Worm (Caenorhabditis elegans) whole organism, late embryonic: Measurements from ENCODE around the gene grp-1.

Experiments
- C08G9.2 ChIP-seq: sonication (generic microtip); optimal IDR thresholded peaks from 2 replicates; lab custom pipeline; 2016; ENCODE audit warnings: mild to moderate bottlenecking, missing genetic modification characterization, moderate library complexity, missing compliant biosample characterization
- C38D4.7 ChIP-seq: fragments of 200-800 bp; sonication (Bioruptor generic); optimal IDR thresholded peaks from 2 replicates; lab custom pipeline; 2018; ENCODE audit warnings: mild to moderate bottlenecking, missing genetic modification characterization, moderate library complexity, missing compliant biosample characterization
- F13H6.1 ChIP-seq: sonication (generic microtip); optimal IDR thresholded peaks from 2 replicates; lab custom pipeline; 2016; ENCODE audit warnings: missing genetic modification characterization, missing compliant biosample characterization
- K02D7.2 ChIP-seq: sonication (generic microtip); optimal IDR thresholded peaks from 2 replicates; lab custom pipeline; 2017; ENCODE audit warnings: mild to moderate bottlenecking, missing genetic modification characterization, missing compliant biosample characterization
- K09A11.1 ChIP-seq: sonication (generic microtip); optimal IDR thresholded peaks from 2 replicates; lab custom pipeline; 2017; ENCODE audit warnings: antibody characterized with exemption, mild to moderate bottlenecking, missing genetic modification characterization, missing compliant biosample characterization; ENCODE audit not compliant: insufficient read depth
- T23F11.4 ChIP-seq: fragments of 200-800 bp; sonication (Bioruptor generic); optimal IDR thresholded peaks from 2 replicates; lab custom pipeline; 2018; ENCODE audit warnings: mild to moderate bottlenecking, missing genetic modification characterization, missing compliant biosample characterization
- ahr-1 ChIP-seq: sonication (generic microtip); optimal IDR thresholded peaks from 2 replicates; lab custom pipeline; 2016; ENCODE audit warnings: missing genetic modification characterization, missing compliant biosample characterization
- ama-1 ChIP-seq: fragments of 150-350 bp; optimal IDR thresholded peaks from 2 replicates; lab custom pipeline; 2014
- ceh-14 ChIP-seq: sonication (generic microtip); optimal IDR thresholded peaks from 2 replicates; lab custom pipeline; 2016; ENCODE audit warnings: missing genotype, missing genetic modification characterization, missing compliant biosample characterization
- ceh-2 ChIP-seq: sonication (generic microtip); optimal IDR thresholded peaks from 2 replicates; lab custom pipeline; 2016; ENCODE audit warnings: missing genotype, missing genetic modification characterization, missing compliant biosample characterization
- ceh-24 ChIP-seq: sonication (generic microtip); optimal IDR thresholded peaks from 2 replicates; lab custom pipeline; 2016; ENCODE audit warnings: mild to moderate bottlenecking, missing genetic modification characterization, missing compliant biosample characterization
- ceh-30 ChIP-seq: fragments of 150-350 bp; optimal IDR thresholded peaks from 2 replicates; lab custom pipeline; 2014; ENCODE audit warnings: missing biosample characterization, missing genetic modification characterization
- ceh-31 ChIP-seq: sonication (generic microtip); optimal IDR thresholded peaks from 2 replicates; lab custom pipeline; 2016; ENCODE audit warnings: missing genetic modification characterization, missing compliant biosample characterization
- ceh-34 ChIP-seq: sonication (generic microtip); optimal IDR thresholded peaks from 2 replicates; lab custom pipeline; 2016; ENCODE audit warnings: mild to moderate bottlenecking, missing genetic modification characterization, missing compliant biosample characterization
- ceh-45 ChIP-seq: fragments of 200-800 bp; sonication (Bioruptor generic); IDR thresholded peaks from 2 replicates; pipeline ENCODE4 v1.3.6; 2022; ENCODE audit warnings: missing genetic modification reagents, missing genetic modification characterization, missing compliant biosample characterization
- ceh-6 ChIP-seq: fragments of 200-800 bp; sonication (Bioruptor generic); optimal IDR thresholded peaks from 2 replicates; lab custom pipeline; 2018; ENCODE audit warnings: mild to moderate bottlenecking, missing genetic modification characterization, missing compliant biosample characterization
- che-1 ChIP-seq: sonication (generic microtip); optimal IDR thresholded peaks from 2 replicates; lab custom pipeline; 2016; ENCODE audit warnings: mild to moderate bottlenecking, missing genetic modification characterization, missing compliant biosample characterization
- dve-1 ChIP-seq: sonication (generic microtip); optimal IDR thresholded peaks from 2 replicates; lab custom pipeline; 2017; ENCODE audit warnings: antibody characterized with exemption, mild to moderate bottlenecking, missing genetic modification characterization, missing compliant biosample characterization
- elt-2 ChIP-seq: sonication (generic microtip); optimal IDR thresholded peaks from 2 replicates; lab custom pipeline; 2016; ENCODE audit warnings: missing genetic modification reagents, missing genetic modification characterization, missing compliant biosample characterization
- elt-4 ChIP-seq: sonication (generic microtip); optimal IDR thresholded peaks from 2 replicates; lab custom pipeline; 2016; ENCODE audit warnings: missing genetic modification characterization, missing compliant biosample characterization
- ets-4 ChIP-seq: sonication (generic microtip); optimal IDR thresholded peaks from 2 replicates; lab custom pipeline; 2016; ENCODE audit warnings: missing genetic modification characterization, missing compliant biosample characterization
- eyg-1 ChIP-seq: sonication (generic microtip); optimal IDR thresholded peaks from 2 replicates; lab custom pipeline; 2016; ENCODE audit warnings: missing genotype, missing genetic modification characterization, missing compliant biosample characterization
- gmeb-2 ChIP-seq: sonication (generic microtip); optimal IDR thresholded peaks from 2 replicates; lab custom pipeline; 2016; ENCODE audit warnings: missing genetic modification characterization, inconsistent platforms, missing compliant biosample characterization
- hlh-13 ChIP-seq: fragments of 200-800 bp; sonication (Bioruptor generic); optimal IDR thresholded peaks from 2 replicates; lab custom pipeline; 2018; ENCODE audit warnings: mild to moderate bottlenecking, missing genetic modification characterization, missing compliant biosample characterization
- hlh-30 ChIP-seq: sonication (generic microtip); optimal IDR thresholded peaks from 2 replicates; lab custom pipeline; 2017; ENCODE audit warnings: antibody characterized with exemption, missing genetic modification characterization, missing compliant biosample characterization; ENCODE audit not compliant: insufficient read depth
- hlh-8 ChIP-seq: sonication (generic microtip); optimal IDR thresholded peaks from 2 replicates; lab custom pipeline; 2016; ENCODE audit warnings: missing genotype, missing genetic modification characterization, missing compliant biosample characterization
- lin-11 ChIP-seq: fragments of 200-800 bp; sonication (Bioruptor generic); optimal IDR thresholded peaks from 2 replicates; lab custom pipeline; 2018; ENCODE audit warnings: mild to moderate bottlenecking, missing genetic modification characterization, missing compliant biosample characterization
- mec-3 ChIP-seq: sonication (generic microtip); optimal IDR thresholded peaks from 2 replicates; lab custom pipeline; 2016; ENCODE audit warnings: borderline replicate concordance, missing genetic modification characterization, missing compliant biosample characterization
- nfya-1 ChIP-seq: sonication (generic microtip); optimal IDR thresholded peaks from 2 replicates; lab custom pipeline; 2017; ENCODE audit warnings: missing genetic modification characterization, mild to moderate bottlenecking, missing compliant biosample characterization, antibody characterized with exemption, moderate library complexity
- nhr-232 ChIP-seq: sonication (generic microtip); optimal IDR thresholded peaks from 2 replicates; lab custom pipeline; 2016; ENCODE audit warnings: missing genetic modification characterization, missing compliant biosample characterization
- npax-4 ChIP-seq: sonication (generic microtip); optimal IDR thresholded peaks from 2 replicates; lab custom pipeline; 2016; ENCODE audit warnings: missing genetic modification characterization, missing compliant biosample characterization
- odd-2 ChIP-seq: sonication (generic microtip); optimal IDR thresholded peaks from 2 replicates; lab custom pipeline; 2017; ENCODE audit warnings: antibody characterized with exemption, mild to moderate bottlenecking, missing genetic modification characterization, missing compliant biosample characterization
- pag-3 ChIP-seq: sonication (generic microtip); optimal IDR thresholded peaks from 2 replicates; lab custom pipeline; 2016; ENCODE audit warnings: missing compliant biosample characterization, missing genetic modification characterization, borderline replicate concordance
- pat-9 ChIP-seq: fragments of 200-800 bp; sonication (Bioruptor generic); optimal IDR thresholded peaks from 2 replicates; lab custom pipeline; 2018; ENCODE audit warnings: mild to moderate bottlenecking, missing genetic modification characterization, moderate library complexity, missing compliant biosample characterization
- pax-1 ChIP-seq: fragments of 150-350 bp; optimal IDR thresholded peaks from 2 replicates; lab custom pipeline; 2014; ENCODE audit warnings: missing biosample characterization, missing genetic modification characterization
- pha-2 ChIP-seq: sonication (generic microtip); optimal IDR thresholded peaks from 2 replicates; lab custom pipeline; 2017; ENCODE audit warnings: mild to moderate bottlenecking, missing genetic modification characterization, missing compliant biosample characterization
- pha-4 ChIP-seq: fragments of 150-350 bp; optimal IDR thresholded peaks from 2 replicates; lab custom pipeline; 2018; ENCODE audit warnings: missing biosample characterization, missing genetic modification reagents, missing genetic modification characterization
- pqm-1 ChIP-seq: sonication (generic microtip); optimal IDR thresholded peaks from 2 replicates; lab custom pipeline; 2016; ENCODE audit warnings: missing genetic modification characterization, missing compliant biosample characterization
- ref-2 ChIP-seq: sonication (generic microtip); optimal IDR thresholded peaks from 2 replicates; lab custom pipeline; 2016; ENCODE audit warnings: missing genetic modification characterization, missing compliant biosample characterization
- sdc-2 ChIP-seq: sonication (generic microtip); optimal IDR thresholded peaks from 2 replicates; lab custom pipeline; 2016; ENCODE audit warnings: missing genotype, missing genetic modification characterization, missing compliant biosample characterization
- sox-2 ChIP-seq: fragments of 200-800 bp; sonication (Bioruptor generic); IDR thresholded peaks from 2 replicates; pipeline ENCODE4 v1.3.6; 2022; ENCODE audit warnings: missing genetic modification reagents, missing genetic modification characterization, missing compliant biosample characterization
- sox-4 ChIP-seq: sonication (generic microtip); optimal IDR thresholded peaks from 2 replicates; lab custom pipeline; 2017; ENCODE audit warnings: mild to moderate bottlenecking, missing genetic modification characterization, inconsistent platforms, missing compliant biosample characterization
- syd-9 ChIP-seq: sonication (generic microtip); optimal IDR thresholded peaks from 2 replicates; lab custom pipeline; 2016; ENCODE audit warnings: mild to moderate bottlenecking, missing genetic modification characterization, moderate library complexity, missing compliant biosample characterization
- tbx-2 ChIP-seq: sonication (generic microtip); optimal IDR thresholded peaks from 2 replicates; lab custom pipeline; 2016; ENCODE audit warnings: missing genetic modification characterization, missing compliant biosample characterization
- tbx-7 ChIP-seq: sonication (generic microtip); optimal IDR thresholded peaks from 2 replicates; lab custom pipeline; 2016; ENCODE audit warnings: missing genotype, missing genetic modification characterization, missing compliant biosample characterization
- unc-3 ChIP-seq, 2 experiments: fragments of 200-800 bp in 1 of 2; sonication (Bioruptor generic) in 1 of 2; sonication (generic microtip) in 1 of 2; conservative IDR thresholded peaks in 1 of 2; optimal IDR thresholded peaks in 1 of 2; 2 replicates each; pipeline versions ENCODE4 v1.3.6 to Lab custom; 2016 to 2022; ENCODE audit warnings: missing compliant biosample characterization in 2 of 2, missing genetic modification characterization in 2 of 2, missing genetic modification reagents in 1 of 2
- unc-42 ChIP-seq: sonication (generic microtip); optimal IDR thresholded peaks from 2 replicates; lab custom pipeline; 2016; ENCODE audit warnings: missing genotype, missing genetic modification characterization, missing compliant biosample characterization
- unc-55 ChIP-seq: sonication (generic microtip); optimal IDR thresholded peaks from 2 replicates; lab custom pipeline; 2017; ENCODE audit warnings: missing biosample characterization, missing genetic modification reagents, missing genetic modification characterization
- ztf-16 ChIP-seq: sonication (generic microtip); optimal IDR thresholded peaks from 2 replicates; lab custom pipeline; 2017; ENCODE audit warnings: missing genetic modification characterization, missing compliant biosample characterization

Gene grp-1

ce11 chrIII:8108490-8108889, 23.0 kb downstream of the grp-1 start, which contains the start of gene C14B9.3:
TSS of gene C14B9.3 (plus strand) at chrIII:8108790.
- TF ChIP-seq unc-55 (GFP tag; lab: Kevin White, UChicago) (no peak), T23F11.4 (GFP tag; lab: Kevin White, UChicago) (no peak), pax-1 (no peak), ama-1 (lab: Kevin White, UChicago) (no peak)

- TF ChIP-seq F13H6.1 (tag; lab: Kevin White, UChicago): no peak
- TF ChIP-seq ceh-6 (GFP tag; lab: Kevin White, UChicago): peak; percentile 81
- TF ChIP-seq hlh-30 (tag; lab: Kevin White, UChicago): peak; percentile 65
- peak; percentile 78 for TF ChIP-seq syd-9 (tag; lab: Kevin White, UChicago)
- TF ChIP-seq ceh-14 (tag; lab: Kevin White, UChicago): peak; percentile 23
- peak; percentile 71 for TF ChIP-seq eyg-1 (tag; lab: Kevin White, UChicago)
- peak; percentile 17 for TF ChIP-seq ceh-24
- TF ChIP-seq nhr-232: peak; percentile 78
- TF ChIP-seq ets-4 (tag; lab: Kevin White, UChicago): no peak
- peak; percentile 72 for TF ChIP-seq C38D4.7 (GFP tag; lab: Kevin White, UChicago)
- peak; percentile 62 for TF ChIP-seq nfya-1
- TF ChIP-seq pag-3 (tag; lab: Kevin White, UChicago): no peak
- peak; percentile 29 for TF ChIP-seq npax-4 (tag; lab: Kevin White, UChicago)
- peak; percentile 41 for TF ChIP-seq dve-1 (tag; lab: Kevin White, UChicago)
- TF ChIP-seq pqm-1: peak; percentile 22
- TF ChIP-seq ahr-1 (tag; lab: Kevin White, UChicago): peak; percentile 44
- TF ChIP-seq ceh-34: peak; percentile 83
- peak; percentile 71 for TF ChIP-seq sdc-2 (tag; lab: Kevin White, UChicago)
- peak; percentile 72 for TF ChIP-seq tbx-2 (tag; lab: Kevin White, UChicago)
- no peak for TF ChIP-seq mec-3 (tag; lab: Kevin White, UChicago)
- TF ChIP-seq ref-2: peak; percentile 88
- TF ChIP-seq tbx-7 (tag; lab: Kevin White, UChicago): peak; percentile 32
- no peak for TF ChIP-seq ceh-30 (tag; lab: Kevin White, UChicago)
- TF ChIP-seq K02D7.2: peak; percentile 28
- no peak for TF ChIP-seq elt-4 (tag; lab: Kevin White, UChicago)
- peak; percentile 73 for TF ChIP-seq ceh-2 (tag; lab: Kevin White, UChicago)
- peak; percentile 43 for TF ChIP-seq K09A11.1 (tag; lab: Kevin White, UChicago)
- peak; percentile 60 for TF ChIP-seq hlh-8 (tag; lab: Kevin White, UChicago)
- TF ChIP-seq C08G9.2: peak; percentile 58
- peak; percentile 76 for TF ChIP-seq gmeb-2 (tag; lab: Kevin White, UChicago)
- TF ChIP-seq sox-2 (GFP tag; lab: Robert Waterston, UW): peak; percentile 71
- peak; percentile 69 for TF ChIP-seq pat-9 (tag; lab: Kevin White, UChicago)
- peak; percentile 54 for TF ChIP-seq lin-11
- TF ChIP-seq pha-2 (tag; lab: Kevin White, UChicago): peak; percentile 43
- peak; percentile 52 for TF ChIP-seq ceh-31 (tag; lab: Kevin White, UChicago)
- no peak; the same call in 1 of the 2 replicates for TF ChIP-seq unc-3 (GFP tag; conservative IDR thresholded peaks at IDR 0.05; lab: Robert Waterston, UW)
- TF ChIP-seq unc-3 (tag; optimal IDR thresholded peaks at IDR 0.05; lab: Kevin White, UChicago): peak; percentile 59
- peak; percentile 70 for TF ChIP-seq elt-2 (tag; lab: Kevin White, UChicago)
- TF ChIP-seq unc-42 (tag; lab: Kevin White, UChicago): peak; percentile 53
- peak; percentile 53; the same call in 1 of the 2 replicates for TF ChIP-seq ceh-45 (GFP tag; lab: Robert Waterston, UW)
- TF ChIP-seq che-1 (tag; lab: Kevin White, UChicago): peak; percentile 72
- TF ChIP-seq hlh-13 (GFP tag; lab: Kevin White, UChicago): peak; percentile 18
- TF ChIP-seq odd-2: peak; percentile 54
- TF ChIP-seq sox-4 (tag; lab: Kevin White, UChicago): peak; percentile 57
- no peak for TF ChIP-seq pha-4 (tag; lab: Kevin White, UChicago)
- peak; percentile 80 for TF ChIP-seq ztf-16 (tag; lab: Kevin White, UChicago)
These were observed 24.1 kb downstream of the grp-1 start for ce11 chrIII:8109459-8110057.
